Worm (Caenorhabditis elegans): ENCODE results near the gene F59B1.8.
"Not testable (repeated sequence)": the region's sequence is repeated elsewhere in the genome, so short reads cannot be mapped to it uniquely, and the experiment has no call there.

The F59B1.8 gene

DNA sequence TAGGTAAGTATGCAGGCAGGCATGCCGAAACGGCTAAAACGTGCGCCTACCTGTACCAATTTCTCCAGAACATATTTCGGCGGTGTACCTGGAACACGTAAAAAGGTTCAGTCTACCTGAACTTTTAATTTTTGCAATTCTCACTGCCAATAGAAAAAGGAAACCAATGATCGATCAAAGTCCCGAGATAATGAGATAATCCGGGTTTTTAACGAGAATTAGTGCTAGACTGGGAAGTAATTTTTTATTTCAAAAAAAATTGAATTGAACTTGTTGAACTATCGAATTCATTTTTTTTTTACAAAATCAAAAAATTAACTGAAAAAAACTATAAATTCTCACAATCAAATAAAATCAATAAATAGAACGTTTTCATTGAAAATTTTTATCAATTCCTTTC is 43.5 kb downstream of the F59B1.8 start, which contains the start of gene T22F3.7:
TSS of gene T22F3.7 (minus strand) at position 101 of the 400 bp plus-strand sequence.
- TF ChIP-seq ctbp-1 (GFP tag; IDR thresholded peaks at IDR 0.05) = no peak
- no peak for TF ChIP-seq ZK546.5 (tag; optimal IDR thresholded peaks at IDR 0.05)
- no peak for TF ChIP-seq ztf-7 (tag; optimal IDR thresholded peaks at IDR 0.05)
- no peak for TF ChIP-seq nhr-25 (tag; optimal IDR thresholded peaks at IDR 0.05; ENCODE audit: borderline replicate concordance, insufficient read depth)
- TF ChIP-seq nhr-11 (tag; optimal IDR thresholded peaks at IDR 0.05) = no peak
- TF ChIP-seq nhr-76 (tag; optimal IDR thresholded peaks at IDR 0.05) = no peak
- no peak for TF ChIP-seq ceh-28 (tag; optimal IDR thresholded peaks at IDR 0.05)
- no peak for TF ChIP-seq ceh-44 (GFP tag; IDR thresholded peaks at IDR 0.05)
- no peak for TF ChIP-seq madf-9 (GFP tag; conservative IDR thresholded peaks at IDR 0.05)
- TF ChIP-seq egl-27 (tag; optimal IDR thresholded peaks at IDR 0.05) = no peak
- no peak for TF ChIP-seq lin-1 (GFP tag; IDR thresholded peaks at IDR 0.05)
- no peak for TF ChIP-seq pha-4 (GFP tag; IDR thresholded peaks at IDR 0.05)
- no peak for TF ChIP-seq pha-4 (tag; optimal IDR thresholded peaks at IDR 0.05)
- no peak for TF ChIP-seq ceh-32 (tag; optimal IDR thresholded peaks at IDR 0.05; ENCODE audit: poor library complexity)

DNA sequence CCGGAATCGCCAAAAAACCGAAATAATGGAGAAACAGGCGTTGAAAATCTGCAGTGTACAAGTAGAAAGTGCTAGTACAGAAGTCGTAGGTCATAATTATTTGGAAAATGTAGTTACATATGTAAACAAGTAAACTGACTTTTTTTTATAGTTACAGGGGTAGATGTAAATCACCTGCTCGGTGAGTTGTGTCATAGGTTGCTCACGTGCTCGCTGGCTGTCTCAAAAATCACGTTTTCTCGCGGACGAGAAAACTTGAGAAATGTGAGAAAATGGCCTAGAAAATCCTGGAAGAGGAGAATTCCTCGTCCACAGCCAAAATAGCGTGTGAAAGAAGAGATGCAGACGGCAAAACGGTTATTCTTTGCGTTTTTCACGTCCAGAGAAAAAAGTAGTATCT is 47.0 kb downstream of the F59B1.8 start, which contains the start of gene srh-212:
TSS of gene srh-212 (minus strand) at position 101 of the 400 bp plus-strand sequence.
- not testable (repeated sequence) for TF ChIP-seq lin-15B (tag; optimal IDR thresholded peaks at IDR 0.05); daf-8 (GFP tag; IDR thresholded peaks at IDR 0.05); F49E8.2 (tag; optimal IDR thresholded peaks at IDR 0.05; ENCODE audit: borderline replicate concordance)

DNA sequence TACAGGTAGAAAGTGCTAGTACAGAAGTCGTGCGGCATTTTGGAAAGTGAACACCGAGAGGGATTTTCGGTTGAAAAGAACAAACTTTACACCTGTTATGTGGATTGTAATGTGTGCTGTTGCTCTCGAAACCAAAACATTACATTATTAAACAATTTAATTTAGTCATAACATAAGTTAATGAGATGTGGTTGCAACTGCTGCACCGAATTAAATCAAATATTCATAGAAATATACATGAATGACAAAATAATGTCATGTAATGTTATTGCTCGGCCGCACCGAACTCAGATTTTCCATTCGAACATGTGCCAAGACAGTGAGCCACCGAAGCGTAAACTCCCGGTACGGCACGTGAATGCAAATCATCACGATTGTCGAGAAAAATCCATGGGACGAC is 49.1 kb downstream of the F59B1.8 start, which contains the start of gene srh-213:
TSS of gene srh-213 (minus strand) at position 101 of the 400 bp plus-strand sequence.
- TF ChIP-seq aha-1 (tag) (peak; percentile 84), snpc-1.2 (GFP tag; IDR thresholded peaks at IDR 0.05) (no peak), zfp-3 (GFP tag; conservative IDR thresholded peaks at IDR 0.05) (no peak), nhr-41 (GFP tag; IDR thresholded peaks at IDR 0.05) (no peak), dmd-9 (GFP tag; IDR thresholded peaks at IDR 0.05) (no peak), nhr-77 (tag; optimal IDR thresholded peaks at IDR 0.05) (no peak)

DNA sequence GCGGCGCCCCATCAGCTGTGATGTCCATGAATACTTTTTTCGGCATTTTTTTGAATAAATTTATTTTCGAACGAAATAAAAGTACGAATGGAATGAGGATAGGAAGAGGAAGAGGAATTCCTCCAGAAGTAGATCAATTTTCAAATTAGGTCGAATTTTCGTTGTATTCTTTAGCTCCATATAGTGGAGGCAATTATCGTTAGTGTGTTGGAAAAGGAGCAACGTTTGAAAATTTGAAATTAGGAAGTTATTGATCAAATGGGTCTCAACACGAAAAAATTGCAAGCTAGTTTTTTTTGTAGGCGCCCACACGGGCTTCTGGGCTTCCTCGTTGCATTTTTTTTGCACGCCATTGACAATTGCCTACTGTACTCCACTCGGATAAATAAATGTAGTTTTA is 51.9 kb downstream of the F59B1.8 start, which contains the start of gene T22F3.12:
TSS of gene T22F3.12 (minus strand) at position 101 of the 400 bp plus-strand sequence.
- TF ChIP-seq nhr-25 (tag; optimal IDR thresholded peaks at IDR 0.05; ENCODE audit: borderline replicate concordance, insufficient read depth) = no peak
- TF ChIP-seq Y5F2A.4 (GFP tag; optimal IDR thresholded peaks at IDR 0.05) = no peak
- no peak for TF ChIP-seq F49E8.2 (tag; optimal IDR thresholded peaks at IDR 0.05; ENCODE audit: borderline replicate concordance)
- no peak for TF ChIP-seq D1046.2 (GFP tag; IDR thresholded peaks at IDR 0.05)
- no peak for TF ChIP-seq jun-1 (tag; optimal IDR thresholded peaks at IDR 0.05)
- no peak for TF ChIP-seq nhr-41 (GFP tag; IDR thresholded peaks at IDR 0.05)
- TF ChIP-seq ceh-82 (tag; optimal IDR thresholded peaks at IDR 0.05) = no peak
- TF ChIP-seq daf-12 (tag; optimal IDR thresholded peaks at IDR 0.05) = no peak

Data from whole organism, L4 larva.